Fruit fly (Drosophila melanogaster) whole organism, adult: ENCODE results near the gene SMC6.

Experiments used
- CG12768 ChIP-seq: fragments of 200-800 bp; sonication (Bioruptor generic); optimal IDR thresholded peaks from 2 replicates; lab custom pipeline; 2017; ENCODE audit warnings: missing biosample characterization, missing genetic modification characterization, mild to moderate bottlenecking, moderate library complexity, missing genetic modification reagents
- CG1620 ChIP-seq: fragments of 200-800 bp; sonication (Bioruptor generic); optimal IDR thresholded peaks from 2 replicates; lab custom pipeline; 2016; ENCODE audit warnings: missing biosample characterization, missing genetic modification characterization
- CG5204 ChIP-seq: fragments of 200-800 bp; sonication (Bioruptor generic); optimal IDR thresholded peaks from 2 replicates; lab custom pipeline; 2016; ENCODE audit warnings: missing biosample characterization, missing genetic modification characterization
- Clk ChIP-seq: fragments of 200-800 bp; sonication (Bioruptor generic); optimal IDR thresholded peaks from 2 replicates; lab custom pipeline; 2017; ENCODE audit warnings: missing biosample characterization, missing genetic modification characterization

- no peak for TF ChIP-seq Clk (GFP tag; lab: Kevin White, UChicago)
- TF ChIP-seq CG12768: no peak
- TF ChIP-seq CG5204: no peak
- TF ChIP-seq CG1620 (GFP tag; lab: Kevin White, UChicago): no peak
Measured at dm6 chr3R:24220845-24221244, 27.6 kb upstream of the SMC6 start, which contains the start of gene cav.
